Worm (Caenorhabditis elegans): ENCODE results near the gene fbxc-48.

DNA sequence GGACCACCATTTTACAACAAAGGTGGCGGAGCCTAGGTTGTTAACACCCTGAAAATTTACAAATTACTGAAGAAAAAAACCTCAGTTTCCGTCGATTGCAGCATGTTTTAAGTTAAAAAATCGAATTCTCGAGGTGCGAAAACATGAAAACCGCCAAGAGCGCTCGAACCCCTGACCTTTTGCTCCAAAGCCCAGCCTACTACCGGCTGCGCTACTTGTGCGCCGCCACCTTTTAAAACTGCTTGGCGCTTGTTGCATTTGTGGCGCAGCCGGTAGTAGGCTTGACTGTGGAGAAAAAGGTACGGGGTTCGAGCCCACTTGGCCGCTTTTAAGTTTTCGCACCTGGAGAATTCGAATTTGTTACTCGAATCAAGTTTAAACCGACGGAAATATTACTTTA lies 9.4 kb upstream of the fbxc-48 start, which contains the start of gene snt-6:
- TF ChIP-seq unc-42 (tag; optimal IDR thresholded peaks at IDR 0.05) (no peak), nhr-11 (tag; optimal IDR thresholded peaks at IDR 0.05) (no peak), fkh-10 (GFP tag; optimal IDR thresholded peaks at IDR 0.05) (no peak), hlh-13 (GFP tag; optimal IDR thresholded peaks at IDR 0.05) (no peak), C08G9.2 (tag; optimal IDR thresholded peaks at IDR 0.05) (no peak), ceh-18 (tag; optimal IDR thresholded peaks at IDR 0.05) (no peak), pag-3 (tag; optimal IDR thresholded peaks at IDR 0.05; ENCODE audit: borderline replicate concordance) (no peak), pha-4 (tag; optimal IDR thresholded peaks at IDR 0.05) (no peak), T23F11.4 (GFP tag; optimal IDR thresholded peaks at IDR 0.05) (no peak), ama-1 (optimal IDR thresholded peaks at IDR 0.05) (no peak), eyg-1 (tag; optimal IDR thresholded peaks at IDR 0.05) (no peak)
